Worm (Caenorhabditis elegans): ENCODE measurements around the gene ZC155.2.

ce11 chrIII:5200349-5200748, 18.4 kb upstream of the ZC155.2 start:
- TF ChIP-seq nhr-237 (tag; optimal IDR thresholded peaks at IDR 0.05), result no peak
- TF ChIP-seq ztf-11 (tag; optimal IDR thresholded peaks at IDR 0.05), result no peak
- no peak for TF ChIP-seq mab-5 (tag; optimal IDR thresholded peaks at IDR 0.05)
- TF ChIP-seq nhr-28 (tag; optimal IDR thresholded peaks at IDR 0.05), result no peak
